1 fruit fly cellular context compared by ENCODE assay signal in genomic region chr3R:30265420-30265819, dm6.
TF ChIP-seq lines count a peak whose summit lies in the region.

No protein-coding gene starts in this region.

TF ChIP-seq in whole organism, embryonic, 481 proteins besides CTCF, POLR2A, EP300 and RAD21 (continued from another document and continues in another):
- TF ChIP-seq CG7786 (GFP tag; optimal IDR thresholded peaks at IDR 0.05; lab: Kevin White, UChicago) (no peak), Scr (GFP tag; IDR thresholded peaks at IDR 0.05; lab: Robert Waterston, UW; ENCODE audit: partially characterized antibody) (no peak), cwo (GFP tag; optimal IDR thresholded peaks at IDR 0.05; lab: Kevin White, UChicago) (peak; percentile 3), CG11560 (tag; IDR thresholded peaks at IDR 0.05; lab: Robert Waterston, UW) (peak; percentile 42; the same call in 1 of the 3 replicates), pb (GFP tag; optimal IDR thresholded peaks at IDR 0.05; lab: Kevin White, UChicago) (no peak), CG7372 (GFP tag; IDR thresholded peaks at IDR 0.05; lab: Robert Waterston, UW) (peak; percentile 28; the same call in 1 of the 2 replicates), yki (optimal IDR thresholded peaks at IDR 0.05; lab: Kevin White, UChicago) (no peak), CG9876 (GFP tag; optimal IDR thresholded peaks at IDR 0.05; lab: Kevin White, UChicago) (no peak), Tbp (GFP tag; optimal IDR thresholded peaks at IDR 0.05; lab: Kevin White, UChicago) (no peak), CG9817 (tag; optimal IDR thresholded peaks at IDR 0.05; lab: Kevin White, UChicago) (peak; percentile 49), Fer1 (GFP tag; optimal IDR thresholded peaks at IDR 0.05; lab: Kevin White, UChicago) (no peak), Jarid2 (GFP tag; optimal IDR thresholded peaks at IDR 0.05; lab: Kevin White, UChicago) (peak; percentile 16), Drgx (GFP tag; IDR thresholded peaks at IDR 0.05; lab: Robert Waterston, UW) (peak; percentile 98), Bteb2 (GFP tag; optimal IDR thresholded peaks at IDR 0.05; lab: Kevin White, UChicago) (no peak), vfl (GFP tag; optimal IDR thresholded peaks at IDR 0.05; lab: Kevin White, UChicago) (no peak), CG11696 (GFP tag; IDR thresholded peaks at IDR 0.05; lab: Robert Waterston, UW) (no peak), mld (GFP tag; IDR thresholded peaks at IDR 0.05; lab: Robert Waterston, UW; ENCODE audit: partially characterized antibody) (no peak), Fer3 (tag; optimal IDR thresholded peaks at IDR 0.05; lab: Kevin White, UChicago) (peak; percentile 10), chn (GFP tag; optimal IDR thresholded peaks at IDR 0.05; lab: Kevin White, UChicago) (peak; percentile 39), en (GFP tag; optimal IDR thresholded peaks at IDR 0.05; lab: Kevin White, UChicago) (no peak), Deaf1 (tag; optimal IDR thresholded peaks at IDR 0.05; lab: Kevin White, UChicago) (no peak), Bgb (GFP tag; IDR thresholded peaks at IDR 0.05; lab: Robert Waterston, UW; ENCODE audit: partially characterized antibody) (no peak), NC2α (GFP tag; optimal IDR thresholded peaks at IDR 0.05; lab: Kevin White, UChicago) (no peak), CG18011 (GFP tag; optimal IDR thresholded peaks at IDR 0.05; lab: Kevin White, UChicago) (no peak), usp (GFP tag; optimal IDR thresholded peaks at IDR 0.05; lab: Kevin White, UChicago) (no peak), Atf-2 (GFP tag; optimal IDR thresholded peaks at IDR 0.05; lab: Kevin White, UChicago) (no peak), cg (GFP tag; optimal IDR thresholded peaks at IDR 0.05; lab: Kevin White, UChicago) (no peak), CG4404 (GFP tag; IDR thresholded peaks at IDR 0.05; lab: Robert Waterston, UW) (peak; percentile 53), CG32767 (GFP tag; IDR thresholded peaks at IDR 0.05; lab: Robert Waterston, UW) (peak; percentile 36; the same call in 1 of the 2 replicates), Hr3 (GFP tag; optimal IDR thresholded peaks at IDR 0.05; lab: Kevin White, UChicago) (peak; percentile 35), fru (optimal IDR thresholded peaks at IDR 0.05; lab: Kevin White, UChicago) (no peak), CG13894 (tag; optimal IDR thresholded peaks at IDR 0.05; lab: Kevin White, UChicago) (no peak), CG17568 (GFP tag; optimal IDR thresholded peaks at IDR 0.05; lab: Kevin White, UChicago) (no peak), CG9437 (GFP tag; optimal IDR thresholded peaks at IDR 0.05; lab: Kevin White, UChicago) (peak; percentile 22), fd64A (GFP tag; optimal IDR thresholded peaks at IDR 0.05; lab: Kevin White, UChicago) (no peak), gsb (GFP tag; IDR thresholded peaks at IDR 0.05; lab: Robert Waterston, UW) (no peak), stc (GFP tag; IDR thresholded peaks at IDR 0.05; lab: Robert Waterston, UW) (peak; percentile 60), CG12744 (GFP tag; optimal IDR thresholded peaks at IDR 0.05; lab: Kevin White, UChicago) (no peak), bbx (GFP tag; IDR thresholded peaks at IDR 0.05; lab: Robert Waterston, UW; ENCODE audit: partially characterized antibody) (no peak), Stat92E (GFP tag; optimal IDR thresholded peaks at IDR 0.05; lab: Kevin White, UChicago) (no peak), MBD-R2 (GFP tag; IDR thresholded peaks at IDR 0.05; lab: Robert Waterston, UW) (no peak), CG30020 (tag; optimal IDR thresholded peaks at IDR 0.05; lab: Kevin White, UChicago) (no peak), CG17612 (GFP tag; IDR thresholded peaks at IDR 0.05; lab: Robert Waterston, UW) (0 out of 2 replicates have a peak, but pooled peaks have one; percentile 47), CG15514 (GFP tag; optimal IDR thresholded peaks at IDR 0.05; lab: Kevin White, UChicago) (no peak), so (GFP tag; IDR thresholded peaks at IDR 0.05; lab: Robert Waterston, UW) (0 out of 3 replicates have a peak, but pooled peaks have one; percentile 13), Atf6 (GFP tag; IDR thresholded peaks at IDR 0.05; lab: Robert Waterston, UW) (no peak), CG1832 (GFP tag; optimal IDR thresholded peaks at IDR 0.05; lab: Kevin White, UChicago) (no peak), ro (GFP tag; IDR thresholded peaks at IDR 0.05; lab: Robert Waterston, UW) (peak; percentile 45; the same call in 1 of the 2 replicates), CG12219 (GFP tag; optimal IDR thresholded peaks at IDR 0.05; lab: Kevin White, UChicago) (peak; percentile 53), CG4707 (GFP tag; optimal IDR thresholded peaks at IDR 0.05; lab: Kevin White, UChicago) (peak; percentile 28), zf30C (GFP tag; optimal IDR thresholded peaks at IDR 0.05; lab: Kevin White, UChicago) (no peak), CG3163 (GFP tag; optimal IDR thresholded peaks at IDR 0.05; lab: Kevin White, UChicago) (no peak), CG10959 (GFP tag; IDR thresholded peaks at IDR 0.05; lab: Robert Waterston, UW) (peak; percentile 49), Awh (GFP tag; IDR thresholded peaks at IDR 0.05; lab: Robert Waterston, UW) (peak; percentile 74), HLHmδ (GFP tag; optimal IDR thresholded peaks at IDR 0.05; lab: Kevin White, UChicago) (no peak), CG16813 (GFP tag; IDR thresholded peaks at IDR 0.05; lab: Robert Waterston, UW; ENCODE audit: partially characterized antibody) (no peak), rib (GFP tag; IDR thresholded peaks at IDR 0.05; lab: Robert Waterston, UW) (no peak), CG12659 (GFP tag; optimal IDR thresholded peaks at IDR 0.05; lab: Kevin White, UChicago) (peak; percentile 14), CG17802 (tag; optimal IDR thresholded peaks at IDR 0.05; lab: Kevin White, UChicago) (peak; percentile 37), slbo (GFP tag; IDR thresholded peaks at IDR 0.05; lab: Robert Waterston, UW) (peak; percentile 49; the same call in 1 of the 2 replicates), btn (GFP tag; optimal IDR thresholded peaks at IDR 0.05; lab: Kevin White, UChicago) (no peak), gce (GFP tag; IDR thresholded peaks at IDR 0.05; lab: Robert Waterston, UW) (peak; percentile 44; the same call in 1 of the 3 replicates), Rx (GFP tag; IDR thresholded peaks at IDR 0.05; lab: Robert Waterston, UW) (peak; percentile 66), Abd-B (GFP tag; optimal IDR thresholded peaks at IDR 0.05; lab: Kevin White, UChicago) (peak; percentile 17), D (optimal IDR thresholded peaks at IDR 0.05; lab: Kevin White, UChicago) (no peak), D (GFP tag; optimal IDR thresholded peaks at IDR 0.05; lab: Kevin White, UChicago) (peak; percentile 6), pum (GFP tag; optimal IDR thresholded peaks at IDR 0.05; lab: Kevin White, UChicago) (peak; percentile 16), Kr (GFP tag; optimal IDR thresholded peaks at IDR 0.05; lab: Kevin White, UChicago) (no peak), CG2116 (GFP tag; optimal IDR thresholded peaks at IDR 0.05; lab: Kevin White, UChicago) (no peak), CG14965 (GFP tag; optimal IDR thresholded peaks at IDR 0.05; lab: Kevin White, UChicago; ENCODE audit: borderline replicate concordance) (no peak), CG8388 (GFP tag; optimal IDR thresholded peaks at IDR 0.05; lab: Kevin White, UChicago) (peak; percentile 65), esg (GFP tag; conservative IDR thresholded peaks at IDR 0.05; lab: Robert Waterston, UW) (peak; percentile 59), Nf-YA (GFP tag; IDR thresholded peaks at IDR 0.05; lab: Robert Waterston, UW) (peak; percentile 66), pho (GFP tag; optimal IDR thresholded peaks at IDR 0.05; lab: Kevin White, UChicago) (no peak), CG2678 (tag; optimal IDR thresholded peaks at IDR 0.05; lab: Kevin White, UChicago) (peak; percentile 55), B-H1 (GFP tag; IDR thresholded peaks at IDR 0.05; lab: Robert Waterston, UW) (no peak), CG31441 (GFP tag; IDR thresholded peaks at IDR 0.05; lab: Robert Waterston, UW) (peak; percentile 60), jing (GFP tag; optimal IDR thresholded peaks at IDR 0.05; lab: Kevin White, UChicago) (peak; percentile 50), CG1529 (GFP tag; optimal IDR thresholded peaks at IDR 0.05; lab: Kevin White, UChicago) (peak; percentile 38), Hsf (GFP tag; optimal IDR thresholded peaks at IDR 0.05; lab: Kevin White, UChicago) (peak; percentile 45), CG5245 (GFP tag; optimal IDR thresholded peaks at IDR 0.05; lab: Kevin White, UChicago) (peak; percentile 42), CG42726 (GFP tag; IDR thresholded peaks at IDR 0.05; lab: Robert Waterston, UW; ENCODE audit: partially characterized antibody) (no peak), CG13287 (GFP tag; IDR thresholded peaks at IDR 0.05; lab: Robert Waterston, UW; ENCODE audit: partially characterized antibody) (no peak), Neu2 (GFP tag; optimal IDR thresholded peaks at IDR 0.05; lab: Kevin White, UChicago; ENCODE audit: borderline replicate concordance) (no peak), CG8359 (GFP tag; optimal IDR thresholded peaks at IDR 0.05; lab: Kevin White, UChicago; ENCODE audit: borderline replicate concordance) (no peak), salm (tag; optimal IDR thresholded peaks at IDR 0.05; lab: Kevin White, UChicago) (no peak), peb (GFP tag; IDR thresholded peaks at IDR 0.05; lab: Robert Waterston, UW) (peak; percentile 54; the same call in 1 of the 2 replicates), CG8924 (tag; optimal IDR thresholded peaks at IDR 0.05; lab: Kevin White, UChicago) (peak; percentile 47), CG6813 (GFP tag; optimal IDR thresholded peaks at IDR 0.05; lab: Kevin White, UChicago) (no peak), Doc3 (GFP tag; IDR thresholded peaks at IDR 0.05; lab: Robert Waterston, UW; ENCODE audit: partially characterized antibody) (no peak), zfh1 (GFP tag; IDR thresholded peaks at IDR 0.05; lab: Robert Waterston, UW) (peak; percentile 79), cas (GFP tag; IDR thresholded peaks at IDR 0.05; lab: Robert Waterston, UW) (no peak), lilli (GFP tag; optimal IDR thresholded peaks at IDR 0.05; lab: Kevin White, UChicago) (peak; percentile 8), jigr1 (GFP tag; IDR thresholded peaks at IDR 0.05; lab: Robert Waterston, UW) (0 out of 3 replicates have a peak, but pooled peaks have one; percentile 47), stwl (tag; optimal IDR thresholded peaks at IDR 0.05; lab: Kevin White, UChicago) (no peak), mam (GFP tag; optimal IDR thresholded peaks at IDR 0.05; lab: Kevin White, UChicago) (no peak), kay (GFP tag; optimal IDR thresholded peaks at IDR 0.05; lab: Kevin White, UChicago) (no peak), h (optimal IDR thresholded peaks at IDR 0.05; lab: Kevin White, UChicago) (no peak), CG2129 (GFP tag; IDR thresholded peaks at IDR 0.05; lab: Robert Waterston, UW; ENCODE audit: partially characterized antibody) (no peak), CG3407 (GFP tag; optimal IDR thresholded peaks at IDR 0.05; lab: Kevin White, UChicago) (peak; percentile 55), Sin3A (optimal IDR thresholded peaks at IDR 0.05; lab: Kevin White, UChicago) (no peak), CG14441 (GFP tag; IDR thresholded peaks at IDR 0.05; lab: Robert Waterston, UW) (peak; percentile 42), sd (tag; optimal IDR thresholded peaks at IDR 0.05; lab: Kevin White, UChicago) (peak; percentile 66), grn (GFP tag; optimal IDR thresholded peaks at IDR 0.05; lab: Kevin White, UChicago) (no peak), Mes4 (GFP tag; optimal IDR thresholded peaks at IDR 0.05; lab: Kevin White, UChicago) (no peak), seq (GFP tag; IDR thresholded peaks at IDR 0.05; lab: Robert Waterston, UW) (no peak), crp (GFP tag; optimal IDR thresholded peaks at IDR 0.05; lab: Kevin White, UChicago) (no peak), Taf1 (GFP tag; IDR thresholded peaks at IDR 0.05; lab: Robert Waterston, UW) (no peak), NfI (GFP tag; optimal IDR thresholded peaks at IDR 0.05; lab: Kevin White, UChicago) (peak; percentile 30), twi (tag; optimal IDR thresholded peaks at IDR 0.05; lab: Kevin White, UChicago) (peak; percentile 43), CG31388 (GFP tag; optimal IDR thresholded peaks at IDR 0.05; lab: Kevin White, UChicago) (no peak), CG4730 (GFP tag; IDR thresholded peaks at IDR 0.05; lab: Robert Waterston, UW) (peak; percentile 44; the same call in 1 of the 2 replicates), grau (tag; optimal IDR thresholded peaks at IDR 0.05; lab: Kevin White, UChicago) (peak; percentile 88), NC2β (GFP tag; optimal IDR thresholded peaks at IDR 0.05; lab: Kevin White, UChicago) (no peak), CG12391 (tag; optimal IDR thresholded peaks at IDR 0.05; lab: Kevin White, UChicago) (peak; percentile 70), tin (GFP tag; optimal IDR thresholded peaks at IDR 0.05; lab: Kevin White, UChicago) (peak; percentile 29), dmrt11E (tag; optimal IDR thresholded peaks at IDR 0.05; lab: Kevin White, UChicago) (peak; percentile 69), BEAF-32 (GFP tag; optimal IDR thresholded peaks at IDR 0.05; lab: Kevin White, UChicago) (no peak), kni (GFP tag; optimal IDR thresholded peaks at IDR 0.05; lab: Kevin White, UChicago) (no peak), fd102C (GFP tag; optimal IDR thresholded peaks at IDR 0.05; lab: Kevin White, UChicago) (peak; percentile 32), CG6683 (GFP tag; optimal IDR thresholded peaks at IDR 0.05; lab: Kevin White, UChicago) (no peak), Vsx1 (GFP tag; optimal IDR thresholded peaks at IDR 0.05; lab: Kevin White, UChicago) (no peak), CG7839 (tag; optimal IDR thresholded peaks at IDR 0.05; lab: Kevin White, UChicago) (peak; percentile 63), CG6689 (GFP tag; IDR thresholded peaks at IDR 0.05; lab: Robert Waterston, UW) (peak; percentile 61), ara (GFP tag; IDR thresholded peaks at IDR 0.05; lab: Robert Waterston, UW) (peak; percentile 78), Dbx (GFP tag; IDR thresholded peaks at IDR 0.05; lab: Robert Waterston, UW) (no peak), Doc2 (GFP tag; IDR thresholded peaks at IDR 0.05; lab: Robert Waterston, UW) (no peak), ase (GFP tag; IDR thresholded peaks at IDR 0.05; lab: Robert Waterston, UW) (peak; percentile 67; the same call in 2 of the 3 replicates), hbn (GFP tag; IDR thresholded peaks at IDR 0.05; lab: Robert Waterston, UW; ENCODE audit: partially characterized antibody) (no peak), tll (GFP tag; optimal IDR thresholded peaks at IDR 0.05; lab: Kevin White, UChicago) (no peak), danr (GFP tag; IDR thresholded peaks at IDR 0.05; lab: Robert Waterston, UW) (peak; percentile 53), CG4360 (GFP tag; IDR thresholded peaks at IDR 0.05; lab: Robert Waterston, UW) (peak; percentile 40; the same call in 1 of the 2 replicates), maf-S (GFP tag; optimal IDR thresholded peaks at IDR 0.05; lab: Kevin White, UChicago) (no peak)
